Worm (Caenorhabditis elegans) whole organism, dauer: ENCODE data around the gene M60.7.

Experiments used
- unc-62 ChIP-seq: sonication (generic microtip); optimal IDR thresholded peaks from 2 replicates; lab custom pipeline; 2017; ENCODE audit warnings: missing biosample characterization, missing genetic modification reagents, missing genetic modification characterization

Gene M60.7

DNA sequence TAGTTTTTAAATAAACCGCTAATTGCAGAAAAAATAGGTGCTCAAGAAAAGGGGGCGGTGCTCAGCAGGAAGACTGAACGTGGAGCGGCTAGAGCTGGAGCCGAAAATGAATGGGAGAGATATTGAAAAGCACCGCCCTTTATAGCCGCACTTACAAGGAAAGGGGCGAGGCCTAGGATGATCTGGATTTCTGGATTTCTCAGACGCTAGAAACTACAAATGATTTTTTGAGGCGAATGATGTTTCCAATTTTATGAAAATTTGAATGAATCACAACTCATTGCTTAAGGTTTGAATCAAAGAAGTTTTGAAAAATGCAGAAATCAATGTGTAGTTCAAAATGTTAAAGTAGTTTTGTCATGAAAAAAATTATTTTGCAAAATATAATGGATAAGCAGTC lies 36.1 kb downstream of the M60.7 start, which contains the start of gene K02A6.2:
Gene K02A6.2 (minus strand): TSS at position 101 of the 400 bp plus-strand sequence.
- no peak for TF ChIP-seq unc-62 (GFP tag; lab: Kevin White, UChicago)

DNA sequence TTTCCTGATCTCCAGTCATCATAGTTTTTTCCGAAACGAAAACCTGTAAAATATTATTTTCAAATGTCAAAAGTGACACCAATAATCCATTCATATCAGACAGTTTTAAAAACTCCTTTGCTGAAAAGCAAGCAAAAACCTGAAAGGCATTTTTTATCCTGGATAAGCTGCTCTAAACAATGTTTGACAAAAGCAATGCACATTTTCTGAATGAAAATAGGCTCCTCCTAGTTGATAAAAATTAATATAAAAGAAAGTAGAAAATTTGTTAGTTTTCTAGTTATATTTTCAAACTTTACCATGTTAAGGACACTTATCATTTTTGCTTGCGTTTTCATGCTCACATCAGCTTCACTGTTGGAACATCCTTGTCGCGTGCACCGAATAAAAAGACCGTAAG lies 41.5 kb downstream of the M60.7 start, which contains the start of gene K02A6.1:
Gene K02A6.1 (plus strand): TSS at position 301 of the 400 bp plus-strand sequence.
- no peak for TF ChIP-seq unc-62 (GFP tag; lab: Kevin White, UChicago)

DNA sequence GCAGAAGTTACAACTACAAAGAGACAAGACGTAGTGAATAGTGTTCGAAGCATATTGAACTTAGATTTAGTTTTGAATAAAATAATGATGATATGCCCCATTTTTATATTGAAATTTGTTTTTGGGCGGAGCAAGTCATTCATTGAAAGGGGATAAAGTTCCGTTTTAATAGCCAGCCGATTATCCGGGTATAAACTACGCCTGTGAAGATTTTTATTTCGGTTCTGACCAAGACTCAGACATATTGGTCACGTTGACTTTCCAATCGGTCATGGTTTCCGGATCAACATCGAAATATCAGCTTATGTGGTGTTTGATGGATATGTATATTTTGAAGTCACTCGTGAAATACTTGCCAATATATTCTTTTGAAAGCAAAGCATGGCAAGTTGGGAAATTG lies 42.3 kb downstream of the M60.7 start, which contains the start of gene K02A6.4:
Gene K02A6.4 (minus strand): TSS at position 101 of the 400 bp plus-strand sequence.
- TF ChIP-seq unc-62 (GFP tag; lab: Kevin White, UChicago), result no peak

DNA sequence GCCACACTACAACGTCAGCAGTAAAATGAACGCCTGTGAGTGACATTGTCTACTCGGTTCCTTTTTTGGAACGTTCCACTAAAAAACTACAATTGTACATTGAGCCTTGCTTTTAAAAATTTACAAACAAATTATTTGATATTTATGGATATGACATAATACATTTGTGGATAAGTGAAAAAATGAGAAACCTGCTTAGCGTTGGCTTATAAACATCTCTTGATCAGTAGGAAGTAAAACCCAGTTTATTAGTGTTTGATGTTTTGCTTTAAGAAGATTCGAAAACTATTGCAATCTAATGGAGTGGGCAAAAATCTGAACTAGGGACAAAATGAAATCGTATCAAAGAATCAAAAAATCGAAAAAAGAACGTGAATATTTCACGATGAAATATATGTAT lies 44.0 kb downstream of the M60.7 start:
- no peak for TF ChIP-seq unc-62 (GFP tag; lab: Kevin White, UChicago)

DNA sequence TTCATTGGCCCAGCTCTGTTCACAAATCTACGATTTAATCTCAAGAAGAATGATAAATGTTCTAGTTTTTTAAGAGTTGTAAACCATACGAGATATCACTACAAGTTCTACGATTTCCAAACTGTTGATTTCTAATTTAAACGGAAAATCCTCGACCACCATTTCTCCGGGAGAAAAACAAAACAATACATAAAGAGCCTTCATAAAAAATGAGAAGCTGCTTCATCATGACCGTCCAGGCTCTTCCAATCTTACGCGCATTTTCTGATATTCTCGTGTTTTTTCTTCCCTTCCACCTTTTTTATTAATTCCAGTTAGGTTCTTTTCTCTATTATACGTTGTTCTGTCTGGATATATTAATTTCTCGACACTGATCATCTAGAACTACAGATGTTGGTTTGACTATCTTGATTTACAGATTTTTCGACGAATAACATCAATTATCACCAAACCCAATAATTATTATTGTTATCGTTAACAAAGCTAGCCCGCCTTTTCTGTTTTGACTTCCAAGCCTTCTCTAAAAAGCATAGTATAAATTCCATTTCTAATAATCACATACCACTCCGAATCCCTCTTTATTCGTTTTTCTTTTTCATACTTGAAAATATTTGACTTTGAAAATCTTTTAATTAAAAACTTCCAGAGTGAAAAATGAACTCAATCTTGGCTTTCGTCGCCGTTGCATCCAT lies 46.4 kb downstream of the M60.7 start, which contains the start of gene C47D2.1:
Gene C47D2.1 (plus strand): TSS at position 642 of the 692 bp plus-strand sequence.
- no peak for TF ChIP-seq unc-62 (GFP tag; lab: Kevin White, UChicago)

DNA sequence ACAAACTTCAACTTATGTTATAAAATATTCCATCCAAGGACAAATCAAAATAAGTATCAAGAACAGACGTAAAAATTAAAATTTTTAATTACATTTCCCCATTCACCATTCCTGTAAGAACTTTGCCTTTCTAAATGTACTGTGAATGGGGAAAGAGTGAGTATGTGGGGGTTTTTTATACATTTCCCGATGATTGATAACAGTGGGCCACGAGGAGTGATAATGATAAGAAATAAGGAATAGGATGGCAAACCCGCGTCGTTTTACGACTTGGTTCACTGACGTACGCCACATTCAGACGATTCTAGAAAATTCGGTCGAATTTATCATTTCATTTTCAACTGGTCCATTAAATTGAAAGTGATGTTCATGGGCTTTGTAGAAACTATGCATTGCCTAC lies 50.0 kb downstream of the M60.7 start, which contains the start of gene cdd-1:
Gene cdd-1 (minus strand): TSS at position 151 of the 400 bp plus-strand sequence.
- no peak for TF ChIP-seq unc-62 (GFP tag; lab: Kevin White, UChicago)
